Fruit fly (Drosophila melanogaster): Measurements from ENCODE around the gene CG34288.

CG34288 gene

dm6 chr3R:22447874-22448254, 801 bp upstream of the CG34288 start, which contains the start of gene CG34376:
CG34376 (plus strand) TSS chr3R:22448099.
- TF ChIP-seq rgr (GFP tag; optimal IDR thresholded peaks at IDR 0.05) (peak; percentile 8), Rel (GFP tag; optimal IDR thresholded peaks at IDR 0.05) (no peak), Rel (tag; optimal IDR thresholded peaks at IDR 0.05) (peak; percentile 67), psq (GFP tag; optimal IDR thresholded peaks at IDR 0.05) (peak; percentile 88), Hr83 (GFP tag; optimal IDR thresholded peaks at IDR 0.05; ENCODE audit: poor library complexity, severe bottlenecking) (peak; percentile 80), Dif (GFP tag; optimal IDR thresholded peaks at IDR 0.05; ENCODE audit: partially characterized antibody) (peak; percentile 36), N (GFP tag; optimal IDR thresholded peaks at IDR 0.05) (no peak), woc (GFP tag; optimal IDR thresholded peaks at IDR 0.05) (peak; percentile 46), h (GFP tag; optimal IDR thresholded peaks at IDR 0.05) (peak; percentile 3), dl (GFP tag; optimal IDR thresholded peaks at IDR 0.05; ENCODE audit: insufficient read depth in 1 of 2, partially characterized antibody in 2 of 2) (no peak), sv (GFP tag; optimal IDR thresholded peaks at IDR 0.05) (no peak), jim (GFP tag; optimal IDR thresholded peaks at IDR 0.05) (no peak), Vsx2 (GFP tag; optimal IDR thresholded peaks at IDR 0.05; ENCODE audit: partially characterized antibody) (no peak), Sp1 (GFP tag; optimal IDR thresholded peaks at IDR 0.05) (peak; percentile 8), tai (GFP tag; optimal IDR thresholded peaks at IDR 0.05) (no peak)

DNA sequence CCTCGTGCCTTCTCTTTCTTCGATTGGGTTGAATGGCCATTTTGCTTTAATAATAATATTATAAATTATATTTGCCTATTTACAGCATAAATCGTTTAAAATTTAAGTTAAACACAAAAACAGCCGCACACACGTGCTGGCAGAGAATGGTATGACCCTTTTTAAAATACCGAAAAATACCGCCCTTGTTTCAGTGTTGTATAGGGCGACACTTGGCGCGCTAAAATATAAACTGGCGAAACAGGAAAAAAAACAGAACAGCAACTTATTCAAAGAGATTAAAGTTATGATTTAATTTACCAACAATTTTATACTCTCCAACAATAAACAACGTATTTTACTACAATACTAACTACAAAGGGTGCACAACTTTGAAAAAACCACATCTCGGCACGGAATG, 570 bp downstream of the CG34288 start, which contains the start of gene CG12499:
CG12499 (minus strand) TSS at position 95 of the 400 bp plus-strand sequence.
- TF ChIP-seq Myc (optimal IDR thresholded peaks at IDR 0.05) (peak; percentile 19), brk (GFP tag; optimal IDR thresholded peaks at IDR 0.05) (no peak)

dm6 chr3R:22438301-22438700, 8.8 kb downstream of the CG34288 start:
- TF ChIP-seq HLH106 (tag; optimal IDR thresholded peaks at IDR 0.05) = no peak

dm6 chr3R:22436050-22436449, 11.0 kb downstream of the CG34288 start, which contains the start of gene CG13847:
CG13847 (minus strand) TSS chr3R:22436150.
- no peak for TF ChIP-seq Hnf4 (GFP tag; optimal IDR thresholded peaks at IDR 0.05)
- TF ChIP-seq lola (GFP tag; optimal IDR thresholded peaks at IDR 0.05) = no peak
- no peak for TF ChIP-seq ey (GFP tag; optimal IDR thresholded peaks at IDR 0.05)
- no peak for TF ChIP-seq Myc (optimal IDR thresholded peaks at IDR 0.05)
- TF ChIP-seq OdsH (GFP tag; optimal IDR thresholded peaks at IDR 0.05) = no peak
- no peak for TF ChIP-seq jim (GFP tag; optimal IDR thresholded peaks at IDR 0.05)
- TF ChIP-seq GATAd (GFP tag; optimal IDR thresholded peaks at IDR 0.05) = no peak
- no peak for TF ChIP-seq CG32264 (GFP tag; optimal IDR thresholded peaks at IDR 0.05)
- TF ChIP-seq Hr83 (GFP tag; optimal IDR thresholded peaks at IDR 0.05; ENCODE audit: poor library complexity, severe bottlenecking) = no peak
- TF ChIP-seq sage (GFP tag; optimal IDR thresholded peaks at IDR 0.05) = no peak
- TF ChIP-seq usp (GFP tag; optimal IDR thresholded peaks at IDR 0.05) = no peak
- no peak for TF ChIP-seq Rel (GFP tag; optimal IDR thresholded peaks at IDR 0.05)
- no peak for TF ChIP-seq Rel (tag; optimal IDR thresholded peaks at IDR 0.05)
- no peak for TF ChIP-seq Jra (GFP tag; optimal IDR thresholded peaks at IDR 0.05)
- no peak for TF ChIP-seq Hr78 (GFP tag; optimal IDR thresholded peaks at IDR 0.05)
- no peak for TF ChIP-seq br (GFP tag; optimal IDR thresholded peaks at IDR 0.05)
- TF ChIP-seq foxo (GFP tag; optimal IDR thresholded peaks at IDR 0.05) = no peak
- TF ChIP-seq psq (GFP tag; optimal IDR thresholded peaks at IDR 0.05) = no peak

DNA sequence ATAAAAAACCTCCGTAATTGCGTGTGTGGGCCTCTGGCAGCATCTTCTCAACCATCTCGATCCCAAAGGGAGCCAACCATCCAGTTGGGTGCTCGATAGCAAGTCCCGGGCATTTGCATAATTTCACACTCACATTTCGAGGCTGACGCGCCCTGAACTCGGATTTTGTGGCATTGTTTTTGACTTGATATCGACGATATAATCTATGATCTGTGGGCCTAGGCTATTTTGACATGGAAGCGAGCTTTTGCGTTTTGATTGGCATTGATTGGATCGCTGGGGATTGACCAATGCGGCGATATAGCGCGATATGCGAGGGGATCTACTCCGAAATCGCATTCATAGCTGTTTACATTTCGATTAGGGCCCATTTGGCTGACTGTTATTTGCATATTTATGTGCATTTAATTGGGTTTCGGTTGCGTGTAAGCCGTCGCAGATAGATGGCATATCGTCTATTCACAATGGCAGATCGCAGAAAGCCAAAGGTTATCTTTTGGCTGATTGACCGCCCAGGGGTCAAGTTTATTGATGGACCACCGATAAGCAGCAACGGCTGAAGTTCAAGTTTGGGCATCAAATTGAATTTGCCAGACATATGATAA, 14.8 kb downstream of the CG34288 start:
- TF ChIP-seq Dif (GFP tag; optimal IDR thresholded peaks at IDR 0.05; ENCODE audit: partially characterized antibody) = no peak
- TF ChIP-seq sage (GFP tag; optimal IDR thresholded peaks at IDR 0.05) = no peak
- no peak for TF ChIP-seq pan (optimal IDR thresholded peaks at IDR 0.05)
